Worm (Caenorhabditis elegans): ENCODE results near the gene srlf-30.
A peak's percentile ranks its signal among the peaks of the same experiment; 100 is the strongest.

DNA sequence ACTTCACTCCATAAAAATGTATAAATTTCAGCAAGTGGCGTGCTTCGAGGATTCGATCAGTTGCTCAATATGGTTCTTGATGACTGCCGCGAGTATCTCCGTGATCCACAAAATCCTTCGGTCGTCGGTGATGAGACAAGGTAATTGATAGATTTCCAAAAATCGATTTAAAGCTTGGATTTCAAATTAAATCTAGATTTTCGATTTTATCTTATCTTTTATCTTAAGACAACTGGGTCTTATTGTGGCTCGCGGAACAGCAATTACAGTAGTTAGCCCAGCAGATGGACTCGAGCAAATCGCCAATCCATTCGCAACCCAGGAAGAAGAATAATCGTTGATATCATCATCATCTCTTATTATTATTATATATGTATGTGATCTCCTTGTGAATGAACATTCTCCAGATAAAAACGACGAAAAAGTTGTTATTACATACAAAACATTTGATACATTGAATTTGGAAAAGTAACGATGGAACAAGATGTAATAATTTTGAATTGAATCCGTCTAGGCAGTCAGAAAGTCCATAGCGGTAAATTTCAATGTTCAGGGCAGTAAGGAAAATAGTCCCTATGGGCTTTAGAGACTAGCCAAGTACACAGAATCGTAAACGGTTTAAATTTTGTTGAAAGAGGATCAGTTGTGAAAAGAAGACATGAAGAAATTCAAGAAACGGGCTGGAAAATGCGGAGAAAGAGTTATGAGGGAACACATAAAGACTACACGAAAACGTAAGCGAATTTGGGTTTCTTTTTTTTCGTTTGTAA, 33.8 kb downstream of the srlf-30 start:
- TF ChIP-seq him-1 (tag; optimal IDR thresholded peaks at IDR 0.05) (peak; percentile 11), dao-5 (tag; optimal IDR thresholded peaks at IDR 0.05) (no peak)
